Fruit fly (Drosophila melanogaster) S2 (cell line): ENCODE data around the gene CG33080.

ENCODE experiments used
- CG8478 ChIP-seq: fragments of >200 bp; optimal IDR thresholded peaks from 2 replicates; lab custom pipeline; 2018
- CTCF ChIP-seq, 2 experiments: fragments of >200 bp; optimal IDR thresholded peaks; 2 replicates each; lab custom pipeline; 2018

dm6 chrX:5745840-5746815, 28.6 kb upstream of the CG33080 start:
- TF ChIP-seq CTCF (optimal IDR thresholded peaks at IDR 0.05; lab: Kevin White, UChicago) = no peak
- no peak for TF ChIP-seq CG8478 (lab: Kevin White, UChicago)
